Fruit fly (Drosophila melanogaster): ENCODE measurements around the gene Ubi-p5E.

DNA sequence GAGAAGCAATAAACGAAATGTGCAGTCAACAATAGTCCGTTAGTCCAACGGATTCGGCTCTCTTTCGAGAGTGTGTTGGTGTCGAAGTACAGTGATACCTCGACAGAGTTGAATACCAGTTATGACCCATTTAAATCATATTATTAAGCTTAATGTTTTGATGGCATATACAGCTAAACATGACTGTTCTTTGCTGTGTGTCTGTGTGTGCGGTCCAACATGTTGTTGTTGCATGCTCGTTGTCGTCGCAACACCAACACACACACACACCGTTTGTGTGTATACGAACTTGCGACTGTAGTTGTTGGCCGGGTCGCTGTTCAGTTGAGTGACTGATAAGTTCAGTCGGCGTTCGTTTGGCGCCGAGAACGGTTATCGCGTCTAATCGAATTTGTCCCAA, 29.4 kb upstream of the Ubi-p5E start, which contains the start of gene CG15894:
- TF ChIP-seq CG9705 (GFP tag; optimal IDR thresholded peaks at IDR 0.05) (no peak), Abd-B (GFP tag; optimal IDR thresholded peaks at IDR 0.05) (no peak), Dfd (GFP tag; optimal IDR thresholded peaks at IDR 0.05) (no peak), usp (GFP tag; optimal IDR thresholded peaks at IDR 0.05) (no peak), CrebA (GFP tag; optimal IDR thresholded peaks at IDR 0.05; ENCODE audit: borderline replicate concordance) (no peak), lola (GFP tag; optimal IDR thresholded peaks at IDR 0.05) (no peak), fru (GFP tag; optimal IDR thresholded peaks at IDR 0.05) (peak; percentile 6), Hr78 (GFP tag; optimal IDR thresholded peaks at IDR 0.05) (no peak), h (GFP tag; optimal IDR thresholded peaks at IDR 0.05) (no peak), pan (optimal IDR thresholded peaks at IDR 0.05) (no peak), Hr83 (GFP tag; optimal IDR thresholded peaks at IDR 0.05; ENCODE audit: poor library complexity, severe bottlenecking) (no peak), psq (GFP tag; optimal IDR thresholded peaks at IDR 0.05) (no peak), N (GFP tag; optimal IDR thresholded peaks at IDR 0.05) (no peak)
